Worm (Caenorhabditis elegans) whole organism, L4/young adult: Measurements from ENCODE around the gene D2021.4.

ENCODE experiments used
- dao-5 ChIP-seq: sonication (generic microtip); optimal IDR thresholded peaks from 2 replicates; lab custom pipeline; 2016; ENCODE audit warnings: missing genotype, missing genetic modification characterization, moderate library complexity, missing compliant biosample characterization
- him-1 ChIP-seq: sonication (generic microtip); optimal IDR thresholded peaks from 2 replicates; lab custom pipeline; 2016; ENCODE audit warnings: missing genotype, missing genetic modification reagents, missing genetic modification characterization, missing compliant biosample characterization

- TF ChIP-seq dao-5 (tag; lab: Kevin White, UChicago) (no peak), him-1 (tag; lab: Kevin White, UChicago) (no peak)
These were observed 39.8 kb downstream of the D2021.4 start for ce11 chrX:8509088-8509487.
